Worm (Caenorhabditis elegans): ENCODE data around the gene F21C10.3.

ce11 chrV:9154772-9155171 is 26.9 kb downstream of the F21C10.3 start, which contains the start of gene B0222.5:
- TF ChIP-seq ama-1 (optimal IDR thresholded peaks at IDR 0.05) (no peak), hmg-4 (GFP tag; optimal IDR thresholded peaks at IDR 0.05) (no peak), ceh-13 (GFP tag; optimal IDR thresholded peaks at IDR 0.05) (no peak), flt-1 (GFP tag; IDR thresholded peaks at IDR 0.05) (no peak), scrt-1 (GFP tag; IDR thresholded peaks at IDR 0.05) (no peak)
